Worm (Caenorhabditis elegans) whole organism, L4 larva: Measurements from ENCODE around the gene irld-62.

Experiments
- jun-1 ChIP-seq: fragments of 150-350 bp; optimal IDR thresholded peaks from 2 replicates; lab custom pipeline; 2014; ENCODE audit warnings: missing biosample characterization, missing genetic modification reagents, missing genetic modification characterization
- lin-29 ChIP-seq: fragments of 200-800 bp; sonication (Bioruptor generic); IDR thresholded peaks from 2 replicates; pipeline ENCODE4 v1.3.6; 2022; ENCODE audit warnings: missing genetic modification reagents, missing genetic modification characterization, missing compliant biosample characterization
- nhr-111 ChIP-seq: fragments of 200-800 bp; sonication (Bioruptor generic); optimal IDR thresholded peaks from 2 replicates; lab custom pipeline; 2018; ENCODE audit warnings: mild to moderate bottlenecking, missing genetic modification characterization, missing compliant biosample characterization
- nhr-237 ChIP-seq: sonication (generic microtip); optimal IDR thresholded peaks from 2 replicates; lab custom pipeline; 2017; ENCODE audit warnings: missing biosample characterization, missing genetic modification characterization
- rbr-2 ChIP-seq: sonication (generic microtip); optimal IDR thresholded peaks from 2 replicates; lab custom pipeline; 2016; ENCODE audit warnings: missing genotype, missing genetic modification characterization, missing compliant biosample characterization
- snpc-4 ChIP-seq: fragments of 150-350 bp; optimal IDR thresholded peaks from 2 replicates; lab custom pipeline; 2014; ENCODE audit warnings: missing biosample characterization, missing genetic modification characterization
- ztf-11 ChIP-seq: fragments of 150-350 bp; optimal IDR thresholded peaks from 2 replicates; lab custom pipeline; 2014; ENCODE audit warnings: missing biosample characterization, missing genetic modification characterization

DNA sequence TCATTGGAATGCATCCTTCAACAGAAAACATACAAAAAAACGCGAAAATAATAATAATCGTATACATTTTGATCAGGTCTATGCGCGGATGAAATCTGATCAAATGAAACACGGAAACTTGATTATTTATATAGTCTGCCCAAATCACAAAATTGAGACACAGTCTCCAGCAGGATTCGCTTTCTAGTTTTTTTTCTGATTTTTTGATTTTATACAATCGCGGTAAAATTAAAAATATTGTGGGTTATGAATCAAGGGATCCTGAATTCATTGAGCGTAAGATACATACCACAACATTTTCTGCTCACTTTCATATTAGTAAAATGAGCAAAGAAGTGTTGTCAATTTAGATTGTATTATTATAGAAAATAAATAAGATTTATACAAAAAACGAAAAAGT, 38.2 kb downstream of the irld-62 start, which contains the start of gene clec-230:
- no peak for TF ChIP-seq snpc-4 (tag; lab: Kevin White, UChicago)
- TF ChIP-seq rbr-2 (tag; lab: Kevin White, UChicago), result no peak
- no peak for TF ChIP-seq ztf-11 (tag; lab: Kevin White, UChicago)
- TF ChIP-seq lin-29 (GFP tag; lab: Robert Waterston, UW), result no peak
- TF ChIP-seq nhr-111, result no peak
- no peak for TF ChIP-seq jun-1
- no peak for TF ChIP-seq nhr-237 (tag; lab: Kevin White, UChicago)
